Worm (Caenorhabditis elegans): ENCODE data around the gene C07A9.12.

Gene C07A9.12

ce11 chrIII:9768023-9768422, 40.7 kb upstream of the C07A9.12 start:
- TF ChIP-seq dsc-1 (tag; optimal IDR thresholded peaks at IDR 0.05) (no peak), efl-1 (optimal IDR thresholded peaks at IDR 0.05) (no peak), efl-1 (GFP tag; optimal IDR thresholded peaks at IDR 0.05 in 1 of 2) (peak in 1 of 2 experiments; percentile 73), sox-4 (tag; optimal IDR thresholded peaks at IDR 0.05) (no peak), unc-86 (tag; optimal IDR thresholded peaks at IDR 0.05) (no peak), irx-1 (tag; optimal IDR thresholded peaks at IDR 0.05) (no peak), nhr-76 (tag; optimal IDR thresholded peaks at IDR 0.05) (no peak), unc-62 (GFP tag; optimal IDR thresholded peaks at IDR 0.05) (no peak)

ce11 chrIII:9767095-9767494, 39.8 kb upstream of the C07A9.12 start:
- TF ChIP-seq elt-3 (tag; optimal IDR thresholded peaks at IDR 0.05) = no peak
- peak; percentile 51 for TF ChIP-seq nhr-85 (tag)
- no peak for TF ChIP-seq efl-1 (optimal IDR thresholded peaks at IDR 0.05)
- TF ChIP-seq efl-1 (GFP tag; optimal IDR thresholded peaks at IDR 0.05 in 1 of 2) = peak in 1 of 2 experiments; percentile 30

- TF ChIP-seq isw-1 (GFP tag; IDR thresholded peaks at IDR 0.05) (no peak), nhr-237 (tag; optimal IDR thresholded peaks at IDR 0.05) (no peak), hlh-4 (tag; optimal IDR thresholded peaks at IDR 0.05) (no peak), lin-39 (tag; optimal IDR thresholded peaks at IDR 0.05) (peak; percentile 13), lin-15B (tag; optimal IDR thresholded peaks at IDR 0.05) (no peak), blmp-1 (tag; optimal IDR thresholded peaks at IDR 0.05) (no peak), elt-2 (tag; optimal IDR thresholded peaks at IDR 0.05) (no peak), snpc-4 (tag; optimal IDR thresholded peaks at IDR 0.05) (peak; percentile 33), nhr-84 (tag; optimal IDR thresholded peaks at IDR 0.05) (no peak), mab-9 (GFP tag; IDR thresholded peaks at IDR 0.05) (no peak), tlp-1 (tag; optimal IDR thresholded peaks at IDR 0.05) (no peak), egl-13 (tag; optimal IDR thresholded peaks at IDR 0.05) (no peak), lir-3 (tag; optimal IDR thresholded peaks at IDR 0.05; ENCODE audit: poor library complexity) (no peak), nhr-85 (tag) (peak; percentile 14), rnt-1 (tag; optimal IDR thresholded peaks at IDR 0.05) (peak; percentile 80), jun-1 (tag; optimal IDR thresholded peaks at IDR 0.05) (peak; percentile 12), nhr-28 (tag; optimal IDR thresholded peaks at IDR 0.05) (no peak), efl-3 (GFP tag; optimal IDR thresholded peaks at IDR 0.05) (no peak), nhr-90 (tag; optimal IDR thresholded peaks at IDR 0.05; ENCODE audit: poor library complexity) (peak; percentile 38), lin-14 (GFP tag; optimal IDR thresholded peaks at IDR 0.05) (peak; percentile 89), dsc-1 (tag; optimal IDR thresholded peaks at IDR 0.05) (peak; percentile 57), mef-2 (tag; optimal IDR thresholded peaks at IDR 0.05) (no peak), pqm-1 (tag; optimal IDR thresholded peaks at IDR 0.05) (no peak), C04F5.9 (tag; optimal IDR thresholded peaks at IDR 0.05) (no peak), sup-37 (GFP tag; optimal IDR thresholded peaks at IDR 0.05) (no peak), F16B12.6 (tag; optimal IDR thresholded peaks at IDR 0.05) (no peak), egl-27 (tag; optimal IDR thresholded peaks at IDR 0.05) (no peak), alr-1 (tag; optimal IDR thresholded peaks at IDR 0.05; ENCODE audit: borderline replicate concordance) (no peak), skn-1 (tag; optimal IDR thresholded peaks at IDR 0.05) (no peak), lsy-2 (tag; optimal IDR thresholded peaks at IDR 0.05) (peak; percentile 81 to 85), sox-4 (tag; optimal IDR thresholded peaks at IDR 0.05) (no peak), unc-30 (tag; optimal IDR thresholded peaks at IDR 0.05) (no peak), ceh-82 (tag; optimal IDR thresholded peaks at IDR 0.05) (peak; percentile 3 to 54 (median 4)), lin-13 (GFP tag; optimal IDR thresholded peaks at IDR 0.05) (no peak), ceh-90 (tag; optimal IDR thresholded peaks at IDR 0.05) (no peak), ets-5 (GFP tag; IDR thresholded peaks at IDR 0.05) (no peak), pax-3 (tag; optimal IDR thresholded peaks at IDR 0.05) (no peak), ceh-88 (GFP tag; IDR thresholded peaks at IDR 0.05) (no peak; the same call in 1 of the 2 replicates), irx-1 (tag; optimal IDR thresholded peaks at IDR 0.05) (no peak), C16A3.4 (tag; optimal IDR thresholded peaks at IDR 0.05) (no peak), snu-23 (GFP tag; optimal IDR thresholded peaks at IDR 0.05) (peak; percentile 68), xbp-1 (tag; optimal IDR thresholded peaks at IDR 0.05) (peak; percentile 25), efl-1 (optimal IDR thresholded peaks at IDR 0.05) (peak; percentile 69 to 75), efl-1 (GFP tag; optimal IDR thresholded peaks at IDR 0.05 in 1 of 2) (peak; percentile 16 to 90), ceh-8 (GFP tag; optimal IDR thresholded peaks at IDR 0.05) (no peak)
These were observed 38.8 kb upstream of the C07A9.12 start, which contains the start of gene cbp-1 for ce11 chrIII:9766175-9766574. Gene cbp-1, plus strand, starts transcription at chrIII:9766509.
